Fruit fly (Drosophila melanogaster): ENCODE measurements around the gene Sirt7.

The Sirt7 gene

DNA sequence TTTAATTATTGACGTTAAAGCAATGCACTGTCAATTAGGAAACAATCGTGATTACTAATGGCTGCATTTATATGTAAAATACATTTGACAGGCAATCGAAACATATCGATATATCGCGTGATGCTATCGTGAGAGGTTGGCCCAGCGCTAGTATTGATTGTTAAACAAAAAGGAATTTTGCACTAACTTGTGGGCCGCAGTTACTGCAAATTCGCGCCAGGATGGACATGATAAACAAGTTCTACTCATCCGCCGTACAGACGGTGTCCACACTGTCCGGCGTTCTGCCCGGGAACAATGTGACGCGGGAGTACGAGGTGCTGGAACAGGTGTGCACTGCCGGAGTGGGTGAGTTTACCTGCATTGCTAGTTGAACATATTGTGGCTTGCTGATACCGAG, 28.6 kb upstream of the Sirt7 start, which contains the start of the genes eIF4E6 and CG1951 (continued):
- peak; percentile 30 for TF ChIP-seq Ets97D (GFP tag; optimal IDR thresholded peaks at IDR 0.05)
- TF ChIP-seq Atf-2 (GFP tag; optimal IDR thresholded peaks at IDR 0.05): no peak
- TF ChIP-seq CG2116 (GFP tag; optimal IDR thresholded peaks at IDR 0.05): peak; percentile 76
- TF ChIP-seq ci (GFP tag; IDR thresholded peaks at IDR 0.05): no peak
- TF ChIP-seq lab (GFP tag; optimal IDR thresholded peaks at IDR 0.05): no peak
- peak; percentile 57 for TF ChIP-seq YL-1 (GFP tag; optimal IDR thresholded peaks at IDR 0.05)
- TF ChIP-seq CG9727 (GFP tag; optimal IDR thresholded peaks at IDR 0.05): no peak
- TF ChIP-seq CG7556 (GFP tag; optimal IDR thresholded peaks at IDR 0.05): no peak
- TF ChIP-seq pzg (GFP tag; optimal IDR thresholded peaks at IDR 0.05): peak; percentile 68
- peak; percentile 9 for TF ChIP-seq CG17186 (GFP tag; optimal IDR thresholded peaks at IDR 0.05)
- no peak for TF ChIP-seq pita (GFP tag; optimal IDR thresholded peaks at IDR 0.05)
- peak; percentile 75 for TF ChIP-seq zen (tag; optimal IDR thresholded peaks at IDR 0.05)
- peak; percentile 95 for TF ChIP-seq chinmo (GFP tag; IDR thresholded peaks at IDR 0.05; ENCODE audit: partially characterized antibody)
- no peak for TF ChIP-seq CG12769 (tag; optimal IDR thresholded peaks at IDR 0.05)
- peak; percentile 98 for TF ChIP-seq zen2 (GFP tag; IDR thresholded peaks at IDR 0.05; ENCODE audit: partially characterized antibody)
- TF ChIP-seq CG4328 (GFP tag; optimal IDR thresholded peaks at IDR 0.05): no peak
- no peak for TF ChIP-seq CG11398 (GFP tag; optimal IDR thresholded peaks at IDR 0.05)
- TF ChIP-seq chm (GFP tag; IDR thresholded peaks at IDR 0.05): no peak
- no peak for TF ChIP-seq CG8765 (GFP tag; IDR thresholded peaks at IDR 0.05)
- peak; percentile 92 for TF ChIP-seq MBD-R2 (GFP tag; IDR thresholded peaks at IDR 0.05)
- no peak for TF ChIP-seq bab2 (GFP tag; optimal IDR thresholded peaks at IDR 0.05)
- peak; percentile 95 for TF ChIP-seq knrl (GFP tag; IDR thresholded peaks at IDR 0.05; ENCODE audit: partially characterized antibody)
- TF ChIP-seq CG32767 (GFP tag; IDR thresholded peaks at IDR 0.05): no peak
- no peak for TF ChIP-seq Ravus (GFP tag; IDR thresholded peaks at IDR 0.05)
- TF ChIP-seq vnd (GFP tag; IDR thresholded peaks at IDR 0.05; ENCODE audit: partially characterized antibody): peak; percentile 93
- TF ChIP-seq nerfin-2 (GFP tag; IDR thresholded peaks at IDR 0.05; ENCODE audit: partially characterized antibody): peak; percentile 93
- TF ChIP-seq gfzf (GFP tag; optimal IDR thresholded peaks at IDR 0.05): peak; percentile 21
- no peak for TF ChIP-seq CG16779 (GFP tag; IDR thresholded peaks at IDR 0.05)
- TF ChIP-seq CG1603 (tag; optimal IDR thresholded peaks at IDR 0.05): no peak
- TF ChIP-seq sd (tag; optimal IDR thresholded peaks at IDR 0.05): peak; percentile 69
- TF ChIP-seq CG7839 (tag; optimal IDR thresholded peaks at IDR 0.05): no peak
- peak; percentile 88 for TF ChIP-seq ato (GFP tag; IDR thresholded peaks at IDR 0.05; ENCODE audit: partially characterized antibody)
- TF ChIP-seq ind (GFP tag; optimal IDR thresholded peaks at IDR 0.05): no peak
- TF ChIP-seq al (GFP tag; IDR thresholded peaks at IDR 0.05): no peak
- peak; percentile 10 for TF ChIP-seq CG8281 (tag; optimal IDR thresholded peaks at IDR 0.05)
- TF ChIP-seq CTCF (GFP tag; optimal IDR thresholded peaks at IDR 0.05): peak; percentile 32
- TF ChIP-seq CG10959 (GFP tag; IDR thresholded peaks at IDR 0.05): no peak
- peak; percentile 93 for TF ChIP-seq tna (GFP tag; IDR thresholded peaks at IDR 0.05; ENCODE audit: partially characterized antibody)
- peak; percentile 92 for TF ChIP-seq BEAF-32 (GFP tag; optimal IDR thresholded peaks at IDR 0.05)
- no peak for TF ChIP-seq Rx (GFP tag; IDR thresholded peaks at IDR 0.05)
- peak; percentile 47 for TF ChIP-seq trem (tag; optimal IDR thresholded peaks at IDR 0.05)
- TF ChIP-seq luna (GFP tag; optimal IDR thresholded peaks at IDR 0.05): no peak
- no peak for TF ChIP-seq CG10321 (GFP tag; IDR thresholded peaks at IDR 0.05)
- no peak for TF ChIP-seq esg (GFP tag; conservative IDR thresholded peaks at IDR 0.05)
- no peak for TF ChIP-seq CG6272 (GFP tag; IDR thresholded peaks at IDR 0.05)
- TF ChIP-seq Dp (GFP tag; optimal IDR thresholded peaks at IDR 0.05): peak; percentile 37
- no peak for TF ChIP-seq CG6175 (GFP tag; IDR thresholded peaks at IDR 0.05)
- no peak for TF ChIP-seq CG13894 (tag; optimal IDR thresholded peaks at IDR 0.05)
- peak; percentile 98 for TF ChIP-seq Opbp (GFP tag; IDR thresholded peaks at IDR 0.05; ENCODE audit: partially characterized antibody)
- no peak for TF ChIP-seq CG2875 (GFP tag; optimal IDR thresholded peaks at IDR 0.05)
- TF ChIP-seq Elba2 (GFP tag; optimal IDR thresholded peaks at IDR 0.05): no peak

Measured in whole organism, embryonic.